Worm (Caenorhabditis elegans) whole organism, midembryonic: ENCODE measurements around the gene W06G6.2.

Experiments used
- T22C8.4 ChIP-seq: fragments of 200-800 bp; sonication (Bioruptor generic); IDR thresholded peaks from 2 replicates; pipeline ENCODE4 v1.3.6; 2022; ENCODE audit warnings: missing genetic modification characterization, missing compliant biosample characterization
- cog-1 ChIP-seq: sonication (generic microtip); optimal IDR thresholded peaks from 2 replicates; lab custom pipeline; 2016; ENCODE audit warnings: missing genetic modification characterization, missing compliant biosample characterization
- flt-1 ChIP-seq: fragments of 200-800 bp; sonication (Bioruptor generic); IDR thresholded peaks from 2 replicates; pipeline ENCODE4 v1.3.6; 2022; ENCODE audit warnings: missing genetic modification characterization, missing compliant biosample characterization
- klf-2 ChIP-seq: fragments of 200-800 bp; sonication (Bioruptor generic); conservative IDR thresholded peaks from 2 replicates; pipeline ENCODE4 v1.3.6; 2022; ENCODE audit warnings: missing genetic modification reagents, missing genetic modification characterization, missing compliant biosample characterization
- med-1 ChIP-seq: sonication (generic microtip); optimal IDR thresholded peaks from 2 replicates; lab custom pipeline; 2017; ENCODE audit warnings: missing genetic modification characterization, mild to moderate bottlenecking, missing compliant biosample characterization, antibody characterized with exemption, missing genetic modification reagents; ENCODE audit not compliant: insufficient read depth
- ref-1 ChIP-seq: fragments of 200-800 bp; sonication (Bioruptor generic); conservative IDR thresholded peaks from 2 replicates; pipeline ENCODE4 v1.3.6; 2022; ENCODE audit warnings: missing genetic modification reagents, missing genetic modification characterization, missing compliant biosample characterization
- tab-1 ChIP-seq: fragments of 200-800 bp; sonication (Bioruptor generic); IDR thresholded peaks from 2 replicates; pipeline ENCODE4 v1.3.6; 2022; ENCODE audit warnings: missing genetic modification characterization, missing compliant biosample characterization
- ztf-23 ChIP-seq: fragments of 200-800 bp; sonication (Bioruptor generic); IDR thresholded peaks from 2 replicates; pipeline ENCODE4 v1.3.6; 2022; ENCODE audit warnings: missing genetic modification reagents, missing genetic modification characterization, missing compliant biosample characterization
- ztf-29 ChIP-seq: fragments of 200-800 bp; sonication (Bioruptor generic); IDR thresholded peaks from 2 replicates; pipeline ENCODE4 v1.3.6; 2022; ENCODE audit warnings: missing genetic modification reagents, missing genetic modification characterization, missing compliant biosample characterization

The W06G6.2 gene

DNA sequence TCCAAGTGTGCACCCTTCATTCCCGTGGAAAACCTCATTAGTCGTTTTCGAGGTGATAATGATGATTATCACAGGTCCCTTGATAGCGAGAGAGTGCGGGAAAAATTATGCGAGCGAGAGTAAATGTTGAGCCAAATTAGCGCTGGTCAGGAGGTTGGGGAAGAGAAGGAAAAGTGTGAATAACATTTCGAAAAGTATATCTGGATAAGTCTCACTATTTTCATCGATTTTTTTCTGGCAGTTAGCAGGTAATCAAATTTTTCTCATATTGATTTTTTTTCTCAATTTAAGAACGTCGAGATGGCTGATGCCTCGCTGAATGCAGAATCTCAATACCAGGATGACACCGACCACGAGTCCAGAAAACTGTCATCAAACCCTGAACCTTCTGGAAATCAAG lies at the start of gene W06G6.2:
TSS of gene W06G6.2 (plus strand) at position 301 of the 400 bp plus-strand sequence.
- no peak for TF ChIP-seq flt-1
- TF ChIP-seq cog-1, result no peak
- no peak for TF ChIP-seq klf-2
- TF ChIP-seq tab-1, result no peak
- no peak for TF ChIP-seq T22C8.4 (GFP tag; lab: Robert Waterston, UW)
- no peak for TF ChIP-seq ztf-23 (GFP tag; lab: Robert Waterston, UW)
- TF ChIP-seq ref-1, result no peak
- no peak for TF ChIP-seq med-1
- no peak for TF ChIP-seq ztf-29 (GFP tag; lab: Robert Waterston, UW)

DNA sequence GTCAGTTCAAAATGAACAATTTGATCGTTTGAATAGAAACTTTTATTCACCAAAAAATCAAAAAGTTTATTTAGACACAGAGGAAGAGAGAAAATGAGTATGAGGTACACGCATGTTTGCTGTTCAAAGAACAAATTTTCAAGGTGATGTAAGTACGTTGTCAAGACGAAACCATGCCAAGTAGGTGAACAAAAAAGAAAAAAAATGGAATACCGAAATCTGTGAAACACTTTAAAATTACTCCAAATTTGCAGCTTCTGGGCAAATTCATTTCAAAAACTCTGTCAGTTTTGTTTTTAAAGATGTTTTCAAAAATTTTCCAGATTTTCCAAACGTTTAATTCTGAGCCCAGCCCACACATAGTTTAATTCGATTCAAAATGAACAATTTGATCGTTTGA lies 48.7 kb upstream of the W06G6.2 start, which contains the start of gene nhr-271:
TSS of gene nhr-271 (minus strand) at position 101 of the 400 bp plus-strand sequence.
- TF ChIP-seq ztf-23 (GFP tag; lab: Robert Waterston, UW) (no peak), ref-1 (no peak), flt-1 (no peak), T22C8.4 (GFP tag; lab: Robert Waterston, UW) (no peak), cog-1 (no peak), klf-2 (no peak), tab-1 (no peak), med-1 (no peak)

- TF ChIP-seq med-1 (no peak), tab-1 (no peak), cog-1 (no peak), T22C8.4 (GFP tag; lab: Robert Waterston, UW) (no peak), klf-2 (no peak), flt-1 (no peak), ztf-29 (GFP tag; lab: Robert Waterston, UW) (no peak), ref-1 (no peak), ztf-23 (GFP tag; lab: Robert Waterston, UW) (no peak)
These were observed 48.0 kb upstream of the W06G6.2 start for ce11 chrV:16581061-16581460.

ce11 chrV:16582973-16583372 lies 46.1 kb upstream of the W06G6.2 start, which contains the start of gene str-150:
TSS of gene str-150 (plus strand) at chrV:16583273.
- TF ChIP-seq T22C8.4 (GFP tag; lab: Robert Waterston, UW) (no peak), ref-1 (no peak), cog-1 (no peak), ztf-29 (GFP tag; lab: Robert Waterston, UW) (no peak), ztf-23 (GFP tag; lab: Robert Waterston, UW) (no peak), tab-1 (no peak), klf-2 (no peak), med-1 (no peak), flt-1 (no peak)

- TF ChIP-seq ztf-29 (GFP tag; lab: Robert Waterston, UW) (no peak), cog-1 (no peak), klf-2 (no peak), ref-1 (no peak), tab-1 (no peak), med-1 (no peak), flt-1 (no peak), ztf-23 (GFP tag; lab: Robert Waterston, UW) (no peak), T22C8.4 (GFP tag; lab: Robert Waterston, UW) (no peak)
These were observed 40.7 kb upstream of the W06G6.2 start, which contains the start of gene srw-73 for ce11 chrV:16588428-16588827. TSS of gene srw-73 (minus strand) at chrV:16588528.

DNA sequence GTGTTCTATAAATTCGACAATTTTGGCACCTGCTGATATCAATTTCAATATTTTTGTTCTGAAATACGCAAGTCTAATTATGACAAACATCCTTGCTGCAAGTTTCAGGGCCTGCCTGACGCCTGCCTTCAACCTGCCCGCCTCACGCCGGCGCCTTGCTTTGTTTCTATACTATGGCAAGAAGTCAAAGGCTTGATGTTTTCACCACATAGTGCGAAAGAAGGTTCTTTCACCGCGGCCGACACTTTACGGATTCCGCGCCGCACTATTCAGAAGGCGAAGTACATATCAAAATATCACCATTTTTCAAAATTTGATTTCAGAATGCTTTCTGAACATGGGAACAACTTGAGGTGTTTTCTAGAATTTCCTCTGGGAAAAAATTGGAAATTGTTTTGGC lies 39.6 kb upstream of the W06G6.2 start:
- no peak for TF ChIP-seq tab-1
- TF ChIP-seq T22C8.4 (GFP tag; lab: Robert Waterston, UW), result no peak
- TF ChIP-seq ref-1, result no peak
- no peak for TF ChIP-seq cog-1
- TF ChIP-seq klf-2, result no peak
- no peak for TF ChIP-seq flt-1
- TF ChIP-seq med-1, result no peak
- no peak for TF ChIP-seq ztf-29 (GFP tag; lab: Robert Waterston, UW)
- TF ChIP-seq ztf-23 (GFP tag; lab: Robert Waterston, UW), result no peak

- peak; percentile 71 for TF ChIP-seq ztf-29 (GFP tag; lab: Robert Waterston, UW)
- peak; percentile 65 for TF ChIP-seq ref-1
- TF ChIP-seq med-1, result peak; percentile 1
- TF ChIP-seq flt-1, result peak; percentile 89
- TF ChIP-seq klf-2, result peak; percentile 77
- peak; percentile 86 for TF ChIP-seq tab-1
- peak; percentile 70 for TF ChIP-seq T22C8.4 (GFP tag; lab: Robert Waterston, UW)
- peak; percentile 87 for TF ChIP-seq ztf-23 (GFP tag; lab: Robert Waterston, UW)
- TF ChIP-seq cog-1, result peak; percentile 26
These were observed 36.9 kb upstream of the W06G6.2 start, which contains the start of gene srh-269 for ce11 chrV:16591992-16592798. TSS of gene srh-269 (minus strand) at chrV:16592042.

- TF ChIP-seq ztf-29 (GFP tag; lab: Robert Waterston, UW), result peak; percentile 80; the same call in 1 of the 2 replicates
- no peak for TF ChIP-seq tab-1
These were observed 35.9 kb upstream of the W06G6.2 start for ce11 chrV:16592947-16593791.

DNA sequence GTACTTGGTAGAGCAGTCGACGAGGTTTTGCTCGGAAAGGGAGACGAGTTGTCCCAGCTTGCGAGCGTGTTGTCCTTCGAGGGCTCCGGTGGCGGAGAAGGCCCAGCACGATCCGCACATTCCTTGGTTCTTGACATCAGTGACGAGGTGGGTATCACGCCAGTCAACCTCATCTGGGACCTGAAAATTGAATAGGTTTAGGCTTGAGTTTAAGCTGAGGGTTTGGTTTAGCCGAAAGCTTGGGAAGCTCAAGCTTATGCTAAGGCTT lies 35.4 kb upstream of the W06G6.2 start:
- TF ChIP-seq cog-1 (no peak), med-1 (no peak), tab-1 (0 out of 2 replicates have a peak, but pooled peaks have one; percentile 9)

ce11 chrV:16594514-16594913 lies 34.6 kb upstream of the W06G6.2 start:
- TF ChIP-seq T22C8.4 (GFP tag; lab: Robert Waterston, UW) (no peak), ref-1 (no peak), klf-2 (no peak), flt-1 (no peak), ztf-23 (GFP tag; lab: Robert Waterston, UW) (no peak), cog-1 (no peak), med-1 (no peak), ztf-29 (GFP tag; lab: Robert Waterston, UW) (no peak), tab-1 (no peak)
